Worm (Caenorhabditis elegans): ENCODE measurements around the gene F35D2.1.

Gene F35D2.1

ce11 chrII:7549035-7549434 lies 26.7 kb upstream of the F35D2.1 start, which contains the start of gene tph-1:
TSS of gene tph-1 (plus strand) at chrII:7549335.
- no peak for TF ChIP-seq mdl-1 (tag; optimal IDR thresholded peaks at IDR 0.05)
- TF ChIP-seq egl-27 (tag; optimal IDR thresholded peaks at IDR 0.05), result no peak
- no peak for TF ChIP-seq sma-3 (GFP tag; optimal IDR thresholded peaks at IDR 0.05)
- TF ChIP-seq ceh-82 (tag; optimal IDR thresholded peaks at IDR 0.05), result no peak
- TF ChIP-seq nhr-25 (tag; optimal IDR thresholded peaks at IDR 0.05), result no peak
- TF ChIP-seq alr-1 (tag; optimal IDR thresholded peaks at IDR 0.05), result no peak
- no peak for TF ChIP-seq lsy-2 (tag; optimal IDR thresholded peaks at IDR 0.05)
- no peak for TF ChIP-seq nhr-12 (tag; optimal IDR thresholded peaks at IDR 0.05)
- no peak for TF ChIP-seq C34F6.9 (tag; optimal IDR thresholded peaks at IDR 0.05)
- TF ChIP-seq unc-55 (GFP tag; optimal IDR thresholded peaks at IDR 0.05), result no peak
- no peak for TF ChIP-seq crh-2 (tag; optimal IDR thresholded peaks at IDR 0.05)

ce11 chrII:7553806-7554205 lies 21.9 kb upstream of the F35D2.1 start, which contains the start of gene ZK1290.10:
TSS of gene ZK1290.10 (minus strand) at chrII:7553906.
- no peak for TF ChIP-seq nhr-10 (tag; optimal IDR thresholded peaks at IDR 0.05)
- TF ChIP-seq fos-1 (tag; optimal IDR thresholded peaks at IDR 0.05), result no peak
- no peak for TF ChIP-seq nhr-129 (tag; optimal IDR thresholded peaks at IDR 0.05)
- no peak for TF ChIP-seq snpc-4 (tag; optimal IDR thresholded peaks at IDR 0.05)
- TF ChIP-seq ZK546.5 (tag; optimal IDR thresholded peaks at IDR 0.05), result no peak
- TF ChIP-seq nhr-12 (tag; optimal IDR thresholded peaks at IDR 0.05), result no peak
- no peak for TF ChIP-seq elt-3 (tag; optimal IDR thresholded peaks at IDR 0.05)
- no peak for TF ChIP-seq elt-1 (tag; optimal IDR thresholded peaks at IDR 0.05)
- TF ChIP-seq ztf-11 (tag; optimal IDR thresholded peaks at IDR 0.05), result no peak
- no peak for TF ChIP-seq nhr-6 (tag; optimal IDR thresholded peaks at IDR 0.05)

- peak; percentile 91 for TF ChIP-seq fos-1 (tag; optimal IDR thresholded peaks at IDR 0.05)
- TF ChIP-seq nhr-129 (tag; optimal IDR thresholded peaks at IDR 0.05), result peak; percentile 21
- peak; percentile 88 for TF ChIP-seq sma-9 (GFP tag; optimal IDR thresholded peaks at IDR 0.05)
- TF ChIP-seq sma-9 (tag; optimal IDR thresholded peaks at IDR 0.05), result no peak
- no peak for TF ChIP-seq nhr-10 (tag; optimal IDR thresholded peaks at IDR 0.05)
- no peak for TF ChIP-seq nhr-237 (tag; optimal IDR thresholded peaks at IDR 0.05)
- peak; percentile 82 for TF ChIP-seq sma-3 (GFP tag; optimal IDR thresholded peaks at IDR 0.05)
- TF ChIP-seq gmeb-1 (tag; optimal IDR thresholded peaks at IDR 0.05), result peak; percentile 50
- TF ChIP-seq egl-27 (tag; optimal IDR thresholded peaks at IDR 0.05), result peak; percentile 3
- TF ChIP-seq elt-3 (tag; optimal IDR thresholded peaks at IDR 0.05), result no peak
- TF ChIP-seq lsy-2 (tag; optimal IDR thresholded peaks at IDR 0.05), result peak in 1 of 2 experiments; percentile 6
- TF ChIP-seq nhr-21 (tag; optimal IDR thresholded peaks at IDR 0.05), result peak; percentile 16
- peak; percentile 14 for TF ChIP-seq nhr-25 (tag; optimal IDR thresholded peaks at IDR 0.05)
- TF ChIP-seq crh-2 (tag; optimal IDR thresholded peaks at IDR 0.05), result peak; percentile 71
- no peak for TF ChIP-seq nhr-77 (tag; optimal IDR thresholded peaks at IDR 0.05)
- TF ChIP-seq zag-1 (tag; optimal IDR thresholded peaks at IDR 0.05), result no peak
- peak; percentile 6 for TF ChIP-seq Y55F3AM.14 (GFP tag; optimal IDR thresholded peaks at IDR 0.05)
- peak; percentile 60 for TF ChIP-seq F13H6.1 (tag; optimal IDR thresholded peaks at IDR 0.05)
These were observed 20.9 kb upstream of the F35D2.1 start for ce11 chrII:7554716-7555247.

ce11 chrII:7555454-7555853 lies 20.3 kb upstream of the F35D2.1 start, which contains the start of gene ZK1290.14:
TSS of gene ZK1290.14 (minus strand) at chrII:7555592.
- TF ChIP-seq sem-4 (tag; optimal IDR thresholded peaks at IDR 0.05), result peak; percentile 51
- no peak for TF ChIP-seq peb-1 (tag; optimal IDR thresholded peaks at IDR 0.05)
- no peak for TF ChIP-seq nhr-77 (tag; optimal IDR thresholded peaks at IDR 0.05)
- no peak for TF ChIP-seq lsy-2 (tag; optimal IDR thresholded peaks at IDR 0.05)

DNA sequence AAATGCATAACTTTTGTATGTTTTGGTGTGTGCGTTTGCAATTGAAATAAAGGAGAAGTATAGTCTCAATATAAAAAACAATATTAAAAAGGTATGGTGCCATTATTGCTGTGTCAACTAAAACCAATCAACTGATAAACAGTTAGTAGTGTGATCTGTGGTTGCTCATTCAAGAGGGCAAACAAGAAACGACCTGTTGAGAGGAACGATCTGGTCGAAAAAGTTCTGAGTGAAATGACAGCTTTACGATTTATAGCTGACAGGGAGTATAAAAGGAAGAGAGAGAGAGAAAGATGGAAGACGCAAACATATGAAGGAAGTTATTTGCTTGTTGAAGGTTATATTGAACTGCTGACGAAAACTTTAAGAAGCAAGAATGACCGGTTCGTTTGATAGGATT lies 17.7 kb upstream of the F35D2.1 start:
- TF ChIP-seq elt-3 (tag; optimal IDR thresholded peaks at IDR 0.05), result no peak
- no peak for TF ChIP-seq nhr-77 (tag; optimal IDR thresholded peaks at IDR 0.05)
- TF ChIP-seq mbf-1 (tag; optimal IDR thresholded peaks at IDR 0.05), result no peak
- no peak for TF ChIP-seq sma-9 (GFP tag; optimal IDR thresholded peaks at IDR 0.05)
- no peak for TF ChIP-seq sma-9 (tag; optimal IDR thresholded peaks at IDR 0.05)
- no peak for TF ChIP-seq gmeb-1 (tag; optimal IDR thresholded peaks at IDR 0.05)
- TF ChIP-seq ztf-11 (tag; optimal IDR thresholded peaks at IDR 0.05), result no peak
- TF ChIP-seq nhr-25 (tag; optimal IDR thresholded peaks at IDR 0.05), result peak; percentile 6
- TF ChIP-seq peb-1 (tag; optimal IDR thresholded peaks at IDR 0.05), result no peak
- TF ChIP-seq lsy-2 (tag; optimal IDR thresholded peaks at IDR 0.05), result no peak
- TF ChIP-seq fos-1 (tag; optimal IDR thresholded peaks at IDR 0.05), result peak; percentile 2
- TF ChIP-seq F13H6.1 (tag; optimal IDR thresholded peaks at IDR 0.05), result no peak

Data from whole organism, L2 larva.